Fruit fly (Drosophila melanogaster): Measurements from ENCODE around the gene Wdr37.

Wdr37 gene

dm6 chr3R:18404713-18405112, 2.2 kb upstream of the Wdr37 start, which contains the start of gene CG7685 (continued):
- no peak for TF ChIP-seq CG1024 (GFP tag; IDR thresholded peaks at IDR 0.05)
- TF ChIP-seq Fer3 (tag; optimal IDR thresholded peaks at IDR 0.05): peak; percentile 72
- TF ChIP-seq kah (GFP tag; optimal IDR thresholded peaks at IDR 0.05): peak; percentile 56
- peak; percentile 30 for TF ChIP-seq CG1602 (GFP tag; optimal IDR thresholded peaks at IDR 0.05)
- TF ChIP-seq Mad (GFP tag; optimal IDR thresholded peaks at IDR 0.05): peak; percentile 56
- peak; percentile 4 for TF ChIP-seq Atf3 (GFP tag; optimal IDR thresholded peaks at IDR 0.05)
- peak; percentile 62 for TF ChIP-seq CG14710 (tag; optimal IDR thresholded peaks at IDR 0.05)
- peak; percentile 55 for TF ChIP-seq Chrac-16 (GFP tag; optimal IDR thresholded peaks at IDR 0.05)
- peak; percentile 65 for TF ChIP-seq fd3F (GFP tag; optimal IDR thresholded peaks at IDR 0.05)
- TF ChIP-seq Poxn (GFP tag; IDR thresholded peaks at IDR 0.05): no peak
- no peak for TF ChIP-seq Kr (GFP tag; optimal IDR thresholded peaks at IDR 0.05)
- peak; percentile 63 for TF ChIP-seq onecut (GFP tag; IDR thresholded peaks at IDR 0.05)
- no peak for TF ChIP-seq Elba2 (GFP tag; optimal IDR thresholded peaks at IDR 0.05)
- no peak for TF ChIP-seq Rx (GFP tag; IDR thresholded peaks at IDR 0.05)
- TF ChIP-seq az2 (GFP tag; optimal IDR thresholded peaks at IDR 0.05): peak; percentile 66
- TF ChIP-seq CG17328 (GFP tag; IDR thresholded peaks at IDR 0.05): peak; percentile 52
- TF ChIP-seq CG16813 (GFP tag; IDR thresholded peaks at IDR 0.05; ENCODE audit: partially characterized antibody): no peak
- TF ChIP-seq nerfin-1 (tag; optimal IDR thresholded peaks at IDR 0.05): peak; percentile 44
- no peak for TF ChIP-seq TFAM (GFP tag; optimal IDR thresholded peaks at IDR 0.05)
- TF ChIP-seq CG10565 (GFP tag; optimal IDR thresholded peaks at IDR 0.05): no peak
- no peak; the same call in 2 of the 3 replicates for TF ChIP-seq Doc3 (GFP tag; IDR thresholded peaks at IDR 0.05; ENCODE audit: partially characterized antibody)
- TF ChIP-seq hkb (optimal IDR thresholded peaks at IDR 0.05): no peak
- TF ChIP-seq hkb (GFP tag; IDR thresholded peaks at IDR 0.05): peak; percentile 59
- peak; percentile 58 for TF ChIP-seq CG12769 (tag; optimal IDR thresholded peaks at IDR 0.05)
- no peak for TF ChIP-seq GATAe (GFP tag; conservative IDR thresholded peaks at IDR 0.05)
- peak; percentile 81 for TF ChIP-seq Fer1 (GFP tag; optimal IDR thresholded peaks at IDR 0.05)
- no peak for TF ChIP-seq HLHmδ (GFP tag; optimal IDR thresholded peaks at IDR 0.05)
- peak; percentile 77 for TF ChIP-seq CG3281 (GFP tag; optimal IDR thresholded peaks at IDR 0.05)
- TF ChIP-seq chn (GFP tag; optimal IDR thresholded peaks at IDR 0.05): peak; percentile 64
- TF ChIP-seq otp (GFP tag; IDR thresholded peaks at IDR 0.05): no peak
- TF ChIP-seq jigr1 (GFP tag; IDR thresholded peaks at IDR 0.05): no peak
- TF ChIP-seq CG13894 (tag; optimal IDR thresholded peaks at IDR 0.05): peak; percentile 67
- TF ChIP-seq Adf1 (GFP tag; IDR thresholded peaks at IDR 0.05): no peak
- peak; percentile 84 for TF ChIP-seq Aef1 (GFP tag; IDR thresholded peaks at IDR 0.05)
- TF ChIP-seq emc (GFP tag; optimal IDR thresholded peaks at IDR 0.05): no peak
- TF ChIP-seq cg (GFP tag; optimal IDR thresholded peaks at IDR 0.05): no peak
- no peak for TF ChIP-seq CG13123 (GFP tag; optimal IDR thresholded peaks at IDR 0.05)
- no peak for TF ChIP-seq luna (GFP tag; optimal IDR thresholded peaks at IDR 0.05)
- TF ChIP-seq CG10274 (GFP tag; optimal IDR thresholded peaks at IDR 0.05): no peak
- no peak for TF ChIP-seq ab (GFP tag; optimal IDR thresholded peaks at IDR 0.05)
- no peak for TF ChIP-seq Lim3 (GFP tag; IDR thresholded peaks at IDR 0.05)
- TF ChIP-seq CG4707 (GFP tag; optimal IDR thresholded peaks at IDR 0.05): peak; percentile 27
- no peak for TF ChIP-seq CG7271 (tag; optimal IDR thresholded peaks at IDR 0.05)
- TF ChIP-seq E2f1 (GFP tag; IDR thresholded peaks at IDR 0.05): 0 out of 2 replicates have a peak, but pooled peaks have one; percentile 14
- TF ChIP-seq CG6813 (GFP tag; optimal IDR thresholded peaks at IDR 0.05): no peak
- 0 out of 2 replicates have a peak, but pooled peaks have one; percentile 19 for TF ChIP-seq CG9215 (GFP tag; IDR thresholded peaks at IDR 0.05)
- no peak for TF ChIP-seq knrl (GFP tag; IDR thresholded peaks at IDR 0.05; ENCODE audit: partially characterized antibody)
- no peak for TF ChIP-seq CG4282 (GFP tag; optimal IDR thresholded peaks at IDR 0.05)
- peak; percentile 5 for TF ChIP-seq Hey (tag; optimal IDR thresholded peaks at IDR 0.05)
- peak; percentile 35; the same call in 1 of the 2 replicates for TF ChIP-seq Bgb (GFP tag; IDR thresholded peaks at IDR 0.05; ENCODE audit: partially characterized antibody)
- peak; percentile 19 for TF ChIP-seq ewg (GFP tag; optimal IDR thresholded peaks at IDR 0.05)
